Worm (Caenorhabditis elegans): ENCODE results near the gene rrp-1.

The rrp-1 gene

DNA sequence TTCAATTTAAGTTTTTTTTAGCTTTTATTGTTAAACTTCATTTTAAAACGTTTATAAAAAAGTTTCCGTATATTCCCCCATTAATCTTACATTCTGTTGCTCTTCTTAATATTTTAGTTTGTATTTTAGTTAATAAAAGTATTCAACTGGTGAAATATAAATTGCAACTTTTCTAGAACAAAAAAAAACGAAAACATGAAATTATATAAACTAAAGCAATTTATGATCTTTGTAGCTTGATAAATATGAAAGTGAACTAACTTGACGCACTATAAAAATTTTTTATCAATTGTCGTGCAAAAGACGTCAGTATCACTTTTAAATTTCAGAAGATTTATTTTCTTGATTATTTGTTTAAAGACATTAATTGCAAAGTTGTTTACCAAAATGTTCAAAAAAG is 35.6 kb upstream of the rrp-1 start, which contains the start of gene F44D12.2:
TSS of gene F44D12.2 (minus strand) at position 101 of the 400 bp plus-strand sequence.
- TF ChIP-seq dmd-4 (tag; optimal IDR thresholded peaks at IDR 0.05) (no peak), ztf-1 (GFP tag; conservative IDR thresholded peaks at IDR 0.05) (no peak), fos-1 (tag; optimal IDR thresholded peaks at IDR 0.05) (peak; percentile 7)

DNA sequence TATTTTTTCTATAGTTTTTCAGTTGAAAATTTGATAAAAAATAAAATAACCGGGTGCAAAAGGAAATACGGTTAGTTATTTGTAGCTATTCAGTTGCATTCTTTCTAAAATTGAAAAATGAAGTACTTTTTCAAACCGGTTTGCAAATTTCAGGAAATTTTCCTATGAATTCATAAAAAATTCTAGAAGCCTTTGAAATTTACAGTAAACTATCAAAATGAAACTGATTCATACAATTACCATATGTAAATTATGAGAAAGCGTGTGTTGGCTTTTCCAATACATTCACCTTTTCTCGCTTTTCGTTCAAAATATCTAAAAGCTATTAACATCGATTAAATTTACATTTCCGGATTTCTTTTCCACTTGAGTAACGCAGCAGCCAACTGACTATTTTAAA is 34.9 kb upstream of the rrp-1 start, which contains the start of gene ent-7:
TSS of gene ent-7 (plus strand) at position 301 of the 400 bp plus-strand sequence.
- TF ChIP-seq elt-3 (tag; optimal IDR thresholded peaks at IDR 0.05) = no peak
- TF ChIP-seq lsy-2 (tag; optimal IDR thresholded peaks at IDR 0.05) = no peak
- no peak for TF ChIP-seq peb-1 (tag; optimal IDR thresholded peaks at IDR 0.05)
- TF ChIP-seq snpc-4 (tag; optimal IDR thresholded peaks at IDR 0.05) = no peak
- no peak for TF ChIP-seq sma-9 (GFP tag; optimal IDR thresholded peaks at IDR 0.05)
- no peak for TF ChIP-seq sma-9 (tag; optimal IDR thresholded peaks at IDR 0.05)
- TF ChIP-seq ztf-11 (tag; optimal IDR thresholded peaks at IDR 0.05) = no peak
- TF ChIP-seq crh-2 (tag; optimal IDR thresholded peaks at IDR 0.05) = no peak
- no peak for TF ChIP-seq nhr-21 (tag; optimal IDR thresholded peaks at IDR 0.05)
- no peak for TF ChIP-seq unc-62 (GFP tag; optimal IDR thresholded peaks at IDR 0.05)
- no peak for TF ChIP-seq R02D3.7 (tag; optimal IDR thresholded peaks at IDR 0.05)
- TF ChIP-seq zag-1 (tag; optimal IDR thresholded peaks at IDR 0.05) = no peak
- TF ChIP-seq nhr-77 (tag; optimal IDR thresholded peaks at IDR 0.05) = no peak
- TF ChIP-seq ztf-4 (tag; optimal IDR thresholded peaks at IDR 0.05) = no peak
- no peak for TF ChIP-seq nhr-10 (tag; optimal IDR thresholded peaks at IDR 0.05)
- TF ChIP-seq sem-4 (tag; optimal IDR thresholded peaks at IDR 0.05) = no peak
- TF ChIP-seq lin-11 (tag; optimal IDR thresholded peaks at IDR 0.05) = no peak
- TF ChIP-seq aly-2 (tag; optimal IDR thresholded peaks at IDR 0.05) = no peak
- TF ChIP-seq unc-39 (tag; optimal IDR thresholded peaks at IDR 0.05) = no peak

DNA sequence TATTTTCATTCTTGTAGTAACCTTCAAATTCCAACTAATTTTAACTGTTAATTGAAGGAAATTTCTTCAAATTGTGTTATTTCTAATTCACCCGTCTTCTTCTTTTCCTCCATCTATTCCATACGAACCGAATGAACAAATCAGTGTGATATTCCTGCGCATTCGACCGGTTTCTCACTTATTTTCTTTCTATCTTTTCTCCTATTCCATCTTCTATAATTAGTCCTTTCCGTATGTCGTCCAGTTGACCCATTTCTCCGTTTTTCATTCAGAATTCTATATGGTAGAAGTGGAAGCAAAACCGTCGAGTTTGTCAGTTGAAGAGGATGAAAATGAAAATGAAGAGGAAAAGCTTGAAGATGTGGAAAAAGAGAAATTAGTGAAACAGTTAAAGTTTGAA is 27.5 kb upstream of the rrp-1 start, which contains the start of gene magu-4:
TSS of gene magu-4 (plus strand) at position 218 of the 400 bp plus-strand sequence.
- TF ChIP-seq nhr-25 (tag; optimal IDR thresholded peaks at IDR 0.05) = peak; percentile 17
- no peak for TF ChIP-seq lsy-2 (tag; optimal IDR thresholded peaks at IDR 0.05)
- TF ChIP-seq Y55F3AM.14 (GFP tag; optimal IDR thresholded peaks at IDR 0.05) = no peak

DNA sequence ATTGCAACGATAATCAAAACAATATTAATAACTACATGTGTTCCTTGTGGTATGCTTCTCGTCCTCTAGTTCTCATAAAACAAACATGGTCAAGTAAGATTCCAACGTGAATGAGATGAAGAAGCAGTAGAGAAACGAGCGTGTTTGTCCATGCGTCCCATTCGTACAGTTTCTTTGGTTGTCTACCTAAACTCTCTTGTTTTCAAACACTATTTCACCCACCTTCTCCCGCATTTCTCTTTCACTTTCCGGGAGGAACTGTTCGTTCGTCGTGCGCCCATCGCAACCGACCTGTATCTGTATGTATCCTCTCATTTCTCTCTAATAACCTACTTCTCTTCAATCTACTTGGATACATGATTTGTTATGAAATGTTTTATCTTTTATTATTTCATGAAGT is 25.7 kb upstream of the rrp-1 start:
- TF ChIP-seq lin-39 (tag; optimal IDR thresholded peaks at IDR 0.05) (no peak), skn-1 (tag; optimal IDR thresholded peaks at IDR 0.05) (no peak), R02D3.7 (tag; optimal IDR thresholded peaks at IDR 0.05) (no peak), unc-55 (GFP tag; optimal IDR thresholded peaks at IDR 0.05) (no peak), lin-11 (tag; optimal IDR thresholded peaks at IDR 0.05) (no peak), ztf-1 (GFP tag; conservative IDR thresholded peaks at IDR 0.05) (no peak), sma-9 (GFP tag; optimal IDR thresholded peaks at IDR 0.05) (no peak), sma-9 (tag; optimal IDR thresholded peaks at IDR 0.05) (no peak), ZK546.5 (tag; optimal IDR thresholded peaks at IDR 0.05) (no peak), nhr-10 (tag; optimal IDR thresholded peaks at IDR 0.05) (no peak), nhr-11 (tag; optimal IDR thresholded peaks at IDR 0.05) (no peak), nhr-129 (tag; optimal IDR thresholded peaks at IDR 0.05) (peak; percentile 11), mbf-1 (tag; optimal IDR thresholded peaks at IDR 0.05) (no peak), ceh-82 (tag; optimal IDR thresholded peaks at IDR 0.05) (no peak), lsy-2 (tag; optimal IDR thresholded peaks at IDR 0.05) (peak in 1 of 2 experiments; percentile 9), ceh-16 (tag; optimal IDR thresholded peaks at IDR 0.05) (no peak), dmd-4 (tag; optimal IDR thresholded peaks at IDR 0.05) (no peak), elt-3 (tag; optimal IDR thresholded peaks at IDR 0.05) (no peak), nhr-23 (tag; optimal IDR thresholded peaks at IDR 0.05) (no peak), nhr-25 (tag; optimal IDR thresholded peaks at IDR 0.05) (peak; percentile 60), crh-2 (tag; optimal IDR thresholded peaks at IDR 0.05) (peak; percentile 60), sma-3 (GFP tag; optimal IDR thresholded peaks at IDR 0.05) (peak; percentile 37), aly-2 (tag; optimal IDR thresholded peaks at IDR 0.05) (no peak), mab-5 (tag; optimal IDR thresholded peaks at IDR 0.05) (no peak), unc-39 (tag; optimal IDR thresholded peaks at IDR 0.05) (no peak), peb-1 (tag; optimal IDR thresholded peaks at IDR 0.05) (no peak), fos-1 (tag; optimal IDR thresholded peaks at IDR 0.05) (peak; percentile 46), mdl-1 (tag; optimal IDR thresholded peaks at IDR 0.05) (peak in 1 of 2 experiments; percentile 19), blmp-1 (tag; optimal IDR thresholded peaks at IDR 0.05; ENCODE audit: insufficient read depth) (peak; percentile 93), nhr-6 (tag; optimal IDR thresholded peaks at IDR 0.05) (no peak), elt-1 (tag; optimal IDR thresholded peaks at IDR 0.05) (no peak), nhr-237 (tag; optimal IDR thresholded peaks at IDR 0.05) (no peak), zag-1 (tag; optimal IDR thresholded peaks at IDR 0.05) (no peak), ztf-4 (tag; optimal IDR thresholded peaks at IDR 0.05) (no peak), gmeb-1 (tag; optimal IDR thresholded peaks at IDR 0.05) (no peak), ama-1 (optimal IDR thresholded peaks at IDR 0.05) (no peak), ztf-11 (tag; optimal IDR thresholded peaks at IDR 0.05) (no peak), lin-13 (GFP tag; optimal IDR thresholded peaks at IDR 0.05) (no peak), snpc-4 (tag; optimal IDR thresholded peaks at IDR 0.05) (no peak), F13H6.1 (tag; optimal IDR thresholded peaks at IDR 0.05) (peak; percentile 43), sem-4 (tag; optimal IDR thresholded peaks at IDR 0.05) (no peak), unc-62 (GFP tag; optimal IDR thresholded peaks at IDR 0.05) (no peak), Y55F3AM.14 (GFP tag; optimal IDR thresholded peaks at IDR 0.05) (no peak), egl-27 (tag; optimal IDR thresholded peaks at IDR 0.05) (no peak)
